Fruit fly (Drosophila melanogaster) whole organism, embryonic: ENCODE results near the gene GC2.

Source experiments
- ATbp ChIP-seq: fragments of 200-800 bp; sonication (Bioruptor generic); optimal IDR thresholded peaks from 2 replicates; lab custom pipeline; 2017; ENCODE audit warnings: missing biosample characterization, mild to moderate bottlenecking, missing genetic modification characterization, missing genetic modification reagents
- Atf6 ChIP-seq: fragments of 200-800 bp; sonication (Bioruptor generic); IDR thresholded peaks from 2 replicates; pipeline ENCODE4 v1.3.6; 2022; ENCODE audit warnings: missing biosample characterization, missing genetic modification characterization
- B-H2 ChIP-seq: fragments of 200-800 bp; sonication (Bioruptor generic); optimal IDR thresholded peaks from 2 replicates; lab custom pipeline; 2018; ENCODE audit warnings: missing biosample characterization, mild to moderate bottlenecking, missing genetic modification characterization
- BtbVII ChIP-seq: fragments of 200-800 bp; sonication (Bioruptor generic); optimal IDR thresholded peaks from 3 replicates; lab custom pipeline; 2017; ENCODE audit warnings: missing biosample characterization, mild to moderate bottlenecking, missing genetic modification characterization
- CG10543 ChIP-seq: fragments of 200-800 bp; sonication (Bioruptor generic); optimal IDR thresholded peaks from 3 replicates; lab custom pipeline; 2017; ENCODE audit warnings: missing biosample characterization, mild to moderate bottlenecking, missing genetic modification characterization, moderate library complexity
- CG13296 ChIP-seq: fragments of 200-800 bp; sonication (Bioruptor generic); optimal IDR thresholded peaks from 3 replicates; lab custom pipeline; 2018; ENCODE audit warnings: missing biosample characterization, mild to moderate bottlenecking, missing genetic modification characterization
- CG13424 ChIP-seq: fragments of 200-800 bp; sonication (Bioruptor generic); optimal IDR thresholded peaks from 2 replicates; lab custom pipeline; 2019; ENCODE audit warnings: missing biosample characterization, mild to moderate bottlenecking, missing genetic modification characterization, moderate library complexity
- CG14441 ChIP-seq: fragments of 200-800 bp; sonication (Bioruptor generic); IDR thresholded peaks from 2 replicates; pipeline ENCODE4 v1.3.6; 2022; ENCODE audit warnings: missing biosample characterization, missing genetic modification characterization
- CG14860 ChIP-seq: fragments of 200-800 bp; sonication (Bioruptor generic); IDR thresholded peaks from 3 replicates; pipeline ENCODE4 v1.3.6; 2022; ENCODE audit warnings: missing biosample characterization, missing genetic modification characterization; ENCODE audit not compliant: partially characterized antibody
- CG15269 ChIP-seq: fragments of 200-800 bp; sonication (Bioruptor generic); optimal IDR thresholded peaks from 2 replicates; lab custom pipeline; 2018; ENCODE audit warnings: missing biosample characterization, mild to moderate bottlenecking, missing genetic modification characterization, moderate library complexity
- CG17385 ChIP-seq: fragments of 200-800 bp; sonication (Bioruptor generic); optimal IDR thresholded peaks from 3 replicates; lab custom pipeline; 2018; ENCODE audit warnings: missing biosample characterization, mild to moderate bottlenecking, missing genetic modification characterization
- CG17802 ChIP-seq: fragments of 200-800 bp; sonication (Bioruptor generic); optimal IDR thresholded peaks from 2 replicates; lab custom pipeline; 2018; ENCODE audit warnings: missing biosample characterization, mild to moderate bottlenecking, missing genetic modification characterization, moderate library complexity
- CG2120 ChIP-seq: fragments of 200-800 bp; sonication (Bioruptor generic); optimal IDR thresholded peaks from 3 replicates; lab custom pipeline; 2016; ENCODE audit warnings: missing biosample characterization, missing genetic modification characterization
- CG2202 ChIP-seq: fragments of 200-800 bp; sonication (Bioruptor generic); optimal IDR thresholded peaks from 2 replicates; lab custom pipeline; 2018; ENCODE audit warnings: missing biosample characterization, mild to moderate bottlenecking, missing genetic modification characterization
- CG2678 ChIP-seq: fragments of 200-800 bp; sonication (Bioruptor generic); optimal IDR thresholded peaks from 3 replicates; lab custom pipeline; 2019; ENCODE audit warnings: missing biosample characterization, mild to moderate bottlenecking, missing genetic modification characterization, moderate library complexity
- CG2889 ChIP-seq: fragments of 200-800 bp; sonication (Bioruptor generic); IDR thresholded peaks from 3 replicates; pipeline ENCODE4 v1.3.6; 2022; ENCODE audit warnings: missing biosample characterization, missing genetic modification characterization
- CG30403 ChIP-seq: fragments of 200-800 bp; sonication (Bioruptor generic); optimal IDR thresholded peaks from 3 replicates; lab custom pipeline; 2016; ENCODE audit warnings: missing biosample characterization, missing genetic modification characterization
- CG31441 ChIP-seq: fragments of 200-800 bp; sonication (Bioruptor generic); IDR thresholded peaks from 2 replicates; pipeline ENCODE4 v1.3.6; 2022; ENCODE audit warnings: missing biosample characterization, missing genetic modification characterization
- CG32767 ChIP-seq: fragments of 200-800 bp; sonication (Bioruptor generic); IDR thresholded peaks from 2 replicates; pipeline ENCODE4 v1.3.6; 2022; ENCODE audit warnings: missing biosample characterization, missing genetic modification characterization
- CG3281 ChIP-seq: fragments of 200-800 bp; sonication (Bioruptor generic); optimal IDR thresholded peaks from 3 replicates; lab custom pipeline; 2017; ENCODE audit warnings: missing biosample characterization, mild to moderate bottlenecking, missing genetic modification characterization
- CG34376 ChIP-seq: fragments of 200-800 bp; sonication (Bioruptor generic); optimal IDR thresholded peaks from 2 replicates; lab custom pipeline; 2018; ENCODE audit warnings: missing biosample characterization, mild to moderate bottlenecking, missing genetic modification characterization
- CG3838 ChIP-seq: fragments of 200-800 bp; sonication (Bioruptor generic); optimal IDR thresholded peaks from 3 replicates; lab custom pipeline; 2016; ENCODE audit warnings: missing biosample characterization, missing genetic modification characterization
- CG6272 ChIP-seq: fragments of 200-800 bp; sonication (Bioruptor generic); IDR thresholded peaks from 2 replicates; pipeline ENCODE4 v1.3.6; 2022; ENCODE audit warnings: missing biosample characterization, missing genetic modification characterization
- CG9727 ChIP-seq: fragments of 200-800 bp; sonication (Bioruptor generic); optimal IDR thresholded peaks from 3 replicates; lab custom pipeline; 2017; ENCODE audit warnings: missing biosample characterization, mild to moderate bottlenecking, missing genetic modification characterization
- E2f1 ChIP-seq: fragments of 200-800 bp; sonication (Bioruptor generic); IDR thresholded peaks from 2 replicates; pipeline ENCODE4 v1.3.6; 2022; ENCODE audit warnings: missing biosample characterization, missing genetic modification characterization
- Hr51 ChIP-seq, 2 experiments: fragments of 200-800 bp; sonication (Bioruptor generic); optimal IDR thresholded peaks; 2 replicates in 1 of 2; 3 replicates in 1 of 2; lab custom pipeline; 2016 to 2018; ENCODE audit warnings: missing biosample characterization in 2 of 2, missing genetic modification characterization in 2 of 2, mild to moderate bottlenecking in 1 of 2, moderate library complexity in 1 of 2
- Med ChIP-seq: fragments of 200-800 bp; sonication (Bioruptor generic); peaks from one replicate; lab custom pipeline; 2016; ENCODE audit warnings: missing biosample characterization, missing genetic modification characterization, mild to moderate bottlenecking, inconsistent platforms, moderate library complexity
- Pdp1 ChIP-seq, 2 experiments: fragments of 200-800 bp; sonication (Bioruptor generic); optimal IDR thresholded peaks; 3 replicates each; lab custom pipeline; 2016; ENCODE audit warnings: missing biosample characterization in 2 of 2, missing genetic modification characterization in 2 of 2, mild to moderate bottlenecking in 1 of 2, moderate library complexity in 1 of 2
- Six4 ChIP-seq: fragments of 200-800 bp; sonication (Bioruptor generic); optimal IDR thresholded peaks from 2 replicates; lab custom pipeline; 2016; ENCODE audit warnings: missing biosample characterization, missing genetic modification characterization
- Sry-δ ChIP-seq: fragments of 200-800 bp; sonication (Bioruptor generic); optimal IDR thresholded peaks from 2 replicates; lab custom pipeline; 2016; ENCODE audit warnings: missing biosample characterization, missing genetic modification characterization
- Trl ChIP-seq, 3 experiments: fragments of >200 bp in 2 of 3; fragments of 200-800 bp in 1 of 3; sonication (Bioruptor generic) in 1 of 3; optimal IDR thresholded peaks; 2 replicates in 1 of 3; 3 replicates in 2 of 3; lab custom pipeline; 2016 to 2017; ENCODE audit warnings: missing biosample characterization in 1 of 3, missing genetic modification characterization in 1 of 3
- crol ChIP-seq: fragments of 200-800 bp; sonication (Bioruptor generic); IDR thresholded peaks from 2 replicates; pipeline ENCODE4 v1.3.6; 2022; ENCODE audit warnings: missing biosample characterization, missing genetic modification characterization
- cwo ChIP-seq: fragments of 200-800 bp; sonication (Bioruptor generic); optimal IDR thresholded peaks from 3 replicates; lab custom pipeline; 2017; ENCODE audit warnings: missing biosample characterization, missing genetic modification characterization, mild to moderate bottlenecking, moderate library complexity, missing genetic modification reagents
- dysf ChIP-seq: fragments of 200-800 bp; sonication (Bioruptor generic); IDR thresholded peaks from 3 replicates; pipeline ENCODE4 v1.3.6; 2022; ENCODE audit warnings: missing biosample characterization, missing genetic modification characterization
- exex ChIP-seq: fragments of 200-800 bp; sonication (Bioruptor generic); optimal IDR thresholded peaks from 4 replicates; lab custom pipeline; 2018; ENCODE audit warnings: missing biosample characterization, mild to moderate bottlenecking, missing genetic modification characterization, moderate library complexity
- fd3F ChIP-seq: fragments of 200-800 bp; sonication (Bioruptor generic); optimal IDR thresholded peaks from 2 replicates; lab custom pipeline; 2018; ENCODE audit warnings: missing biosample characterization, mild to moderate bottlenecking, missing genetic modification characterization, moderate library complexity
- grn ChIP-seq: fragments of 200-800 bp; sonication (Bioruptor generic); optimal IDR thresholded peaks from 3 replicates; lab custom pipeline; 2017; ENCODE audit warnings: missing biosample characterization, missing genetic modification characterization
- gsb ChIP-seq: fragments of 200-800 bp; sonication (Bioruptor generic); IDR thresholded peaks from 2 replicates; pipeline ENCODE4 v1.3.6; 2022; ENCODE audit warnings: missing biosample characterization, missing genetic modification characterization
- kni ChIP-seq: fragments of 200-800 bp; sonication (Bioruptor generic); optimal IDR thresholded peaks from 3 replicates; lab custom pipeline; 2017; ENCODE audit warnings: mild to moderate bottlenecking, missing biosample characterization, missing genetic modification reagents, missing genetic modification characterization
- lilli ChIP-seq: fragments of 200-800 bp; sonication (Bioruptor generic); optimal IDR thresholded peaks from 3 replicates; lab custom pipeline; 2016; ENCODE audit warnings: missing biosample characterization, missing genetic modification characterization
- mirr ChIP-seq: fragments of 200-800 bp; sonication (Bioruptor generic); optimal IDR thresholded peaks from 3 replicates; lab custom pipeline; 2018; ENCODE audit warnings: missing biosample characterization, mild to moderate bottlenecking, missing genetic modification characterization
- nom ChIP-seq: fragments of 200-800 bp; sonication (Bioruptor generic); optimal IDR thresholded peaks from 2 replicates; lab custom pipeline; 2017; ENCODE audit warnings: missing biosample characterization, missing genetic modification characterization, mild to moderate bottlenecking, moderate library complexity, missing genetic modification reagents
- odd ChIP-seq: fragments of 200-800 bp; sonication (Bioruptor generic); optimal IDR thresholded peaks from 2 replicates; lab custom pipeline; 2017; ENCODE audit warnings: missing biosample characterization, mild to moderate bottlenecking, missing genetic modification characterization
- pros ChIP-seq: fragments of 200-800 bp; sonication (Bioruptor generic); optimal IDR thresholded peaks from 3 replicates; lab custom pipeline; 2019; ENCODE audit warnings: missing biosample characterization, mild to moderate bottlenecking, missing genetic modification characterization, moderate library complexity
- schlank ChIP-seq: fragments of 200-800 bp; sonication (Bioruptor generic); optimal IDR thresholded peaks from 2 replicates; lab custom pipeline; 2018; ENCODE audit warnings: missing biosample characterization, mild to moderate bottlenecking, missing genetic modification characterization
- sd ChIP-seq: fragments of 200-800 bp; sonication (Bioruptor generic); optimal IDR thresholded peaks from 3 replicates; lab custom pipeline; 2018; ENCODE audit warnings: missing biosample characterization, mild to moderate bottlenecking, missing genetic modification characterization, moderate library complexity
- sens-2 ChIP-seq: fragments of 200-800 bp; sonication (Bioruptor generic); IDR thresholded peaks from 2 replicates; pipeline ENCODE4 v1.3.6; 2022; ENCODE audit warnings: missing biosample characterization, missing genetic modification characterization
- slbo ChIP-seq: fragments of 200-800 bp; sonication (Bioruptor generic); IDR thresholded peaks from 2 replicates; pipeline ENCODE4 v1.3.6; 2022; ENCODE audit warnings: missing biosample characterization, missing genetic modification characterization
- sug ChIP-seq: fragments of 200-800 bp; optimal IDR thresholded peaks from 2 replicates; lab custom pipeline; 2019; ENCODE audit warnings: missing biosample characterization, mild to moderate bottlenecking, missing genetic modification characterization, moderate library complexity

GC2 gene

dm6 chr3R:11968030-11968753, 3.3 kb upstream of the GC2 start (continued):
- TF ChIP-seq CG10543 (GFP tag; lab: Kevin White, UChicago): peak; percentile 70
- TF ChIP-seq odd: peak; percentile 0
- peak; percentile 54 for TF ChIP-seq BtbVII (GFP tag; lab: Kevin White, UChicago)
- 0 out of 2 replicates have a peak, but pooled peaks have one; percentile 8 for TF ChIP-seq CG14441 (GFP tag; lab: Robert Waterston, UW)
- no peak for TF ChIP-seq CG32767 (GFP tag; lab: Robert Waterston, UW)
- no peak for TF ChIP-seq pros (GFP tag; lab: Kevin White, UChicago)
- peak in 1 of 2 experiments; percentile 26 for TF ChIP-seq Trl (optimal IDR thresholded peaks at IDR 0.05; lab: Kevin White, UChicago)
- no peak for TF ChIP-seq Trl (GFP tag; optimal IDR thresholded peaks at IDR 0.05; lab: Kevin White, UChicago)
- TF ChIP-seq kni (GFP tag; lab: Kevin White, UChicago): peak; percentile 1
- TF ChIP-seq CG14860 (GFP tag; lab: Robert Waterston, UW): no peak
- peak; percentile 93 for TF ChIP-seq sd (tag; lab: Kevin White, UChicago)
- peak; percentile 97 for TF ChIP-seq sug
- no peak for TF ChIP-seq sens-2
- peak; percentile 43; the same call in 1 of the 2 replicates for TF ChIP-seq Atf6 (GFP tag; lab: Robert Waterston, UW)
- TF ChIP-seq cwo: peak; percentile 69
- peak; percentile 91 for TF ChIP-seq mirr
- TF ChIP-seq ATbp (GFP tag; lab: Kevin White, UChicago): peak; percentile 30
- no peak for TF ChIP-seq CG31441
- TF ChIP-seq schlank: peak; percentile 24
- peak; percentile 67 for TF ChIP-seq B-H2 (GFP tag; lab: Kevin White, UChicago)
- TF ChIP-seq CG2202 (tag; lab: Kevin White, UChicago): no peak
- no peak for TF ChIP-seq Hr51 (GFP tag; optimal IDR thresholded peaks at IDR 0.05; lab: Kevin White, UChicago)
- TF ChIP-seq CG2889 (GFP tag; lab: Robert Waterston, UW): no peak
- TF ChIP-seq CG2678 (tag; lab: Kevin White, UChicago): peak; percentile 13
- TF ChIP-seq CG13296 (GFP tag; lab: Kevin White, UChicago): peak; percentile 14
- 0 out of 2 replicates have a peak, but pooled peaks have one; percentile 1 for TF ChIP-seq crol (GFP tag; lab: Robert Waterston, UW)
- peak; percentile 71 for TF ChIP-seq Med
- peak; percentile 75 for TF ChIP-seq exex (tag; lab: Kevin White, UChicago)
- peak; percentile 6 for TF ChIP-seq nom
- TF ChIP-seq grn (GFP tag; lab: Kevin White, UChicago): peak; percentile 66
- TF ChIP-seq CG17802 (tag; lab: Kevin White, UChicago): no peak
- peak in 1 of 2 experiments; percentile 63 for TF ChIP-seq Pdp1 (GFP tag; optimal IDR thresholded peaks at IDR 0.05; lab: Kevin White, UChicago)
- TF ChIP-seq CG34376: peak; percentile 88

- TF ChIP-seq dysf (0 out of 3 replicates have a peak, but pooled peaks have one; percentile 13), Sry-δ (GFP tag; lab: Kevin White, UChicago) (no peak), Hr51 (GFP tag; optimal IDR thresholded peaks at IDR 0.05; lab: Kevin White, UChicago) (peak in 1 of 2 experiments; percentile 18), CG13424 (tag; lab: Kevin White, UChicago) (peak; percentile 30), CG3838 (no peak), Med (peak; percentile 80), CG17385 (GFP tag; lab: Kevin White, UChicago) (peak; percentile 18), CG3281 (GFP tag; lab: Kevin White, UChicago) (peak; percentile 8), lilli (GFP tag; lab: Kevin White, UChicago) (peak; percentile 23), CG15269 (tag; lab: Kevin White, UChicago) (peak; percentile 48), CG6272 (GFP tag; lab: Robert Waterston, UW) (no peak), Six4 (GFP tag; lab: Kevin White, UChicago) (no peak), CG2120 (GFP tag; lab: Kevin White, UChicago) (peak; percentile 49), E2f1 (no peak), slbo (peak; percentile 43), fd3F (GFP tag; lab: Kevin White, UChicago) (peak; percentile 1), CG9727 (GFP tag; lab: Kevin White, UChicago) (no peak), gsb (GFP tag; lab: Robert Waterston, UW) (no peak), CG30403 (GFP tag; lab: Kevin White, UChicago) (peak; percentile 24)
These were observed 2.3 kb upstream of the GC2 start for dm6 chr3R:11969217-11969616.
